Worm (Caenorhabditis elegans) whole organism, L1 larva: ENCODE data around the gene F41E6.8.

ENCODE experiments used
- snpc-4 ChIP-seq: fragments of 150-350 bp; optimal IDR thresholded peaks from 2 replicates; lab custom pipeline; 2014; ENCODE audit warnings: missing biosample characterization, missing genetic modification characterization
- swsn-7 ChIP-seq: sonication (generic microtip); optimal IDR thresholded peaks from 2 replicates; lab custom pipeline; 2016; ENCODE audit warnings: missing genetic modification characterization, missing compliant biosample characterization

ce11 chrV:8569841-8570361, 31.4 kb downstream of the F41E6.8 start, which contains the start of the genes F25G6.9 and symk-1:
- peak; percentile 82 for TF ChIP-seq swsn-7 (tag; lab: Kevin White, UChicago)
- TF ChIP-seq snpc-4 (tag; lab: Kevin White, UChicago): peak; percentile 75
